Fruit fly (Drosophila melanogaster): Measurements from ENCODE around the gene CG44774.

- no peak for TF ChIP-seq pan (optimal IDR thresholded peaks at IDR 0.05)
- TF ChIP-seq usp (GFP tag; optimal IDR thresholded peaks at IDR 0.05), result no peak
These were observed 27.7 kb downstream of the CG44774 start for dm6 chrX:4909938-4910778.
